Fruit fly (Drosophila melanogaster) whole organism, prepupa: ENCODE results near the gene CG5149.
A peak's percentile ranks its signal among the peaks of the same experiment; 100 is the strongest.

ENCODE experiments used
- CG16779 ChIP-seq: fragments of 200-800 bp; sonication (Bioruptor generic); optimal IDR thresholded peaks from 3 replicates; lab custom pipeline; 2017; ENCODE audit warnings: missing biosample characterization, mild to moderate bottlenecking, missing genetic modification characterization
- Hr4 ChIP-seq: fragments of 200-800 bp; sonication (Bioruptor generic); optimal IDR thresholded peaks from 3 replicates; lab custom pipeline; 2016; ENCODE audit warnings: missing biosample characterization, missing genetic modification characterization
- lz ChIP-seq: fragments of 200-800 bp; sonication (Bioruptor generic); optimal IDR thresholded peaks from 3 replicates; lab custom pipeline; 2016; ENCODE audit warnings: missing biosample characterization, missing genetic modification characterization

dm6 chr2L:7426326-7427066, 38.4 kb upstream of the CG5149 start, which contains the start of gene muc:
- TF ChIP-seq CG16779: no peak
- peak; percentile 51 for TF ChIP-seq lz (GFP tag; lab: Kevin White, UChicago)
- TF ChIP-seq Hr4 (GFP tag; lab: Kevin White, UChicago): no peak
